Fruit fly (Drosophila melanogaster) whole organism: ENCODE measurements around the gene laf.

Experiments
- CG8478 ChIP-seq: fragments of >200 bp; optimal IDR thresholded peaks from 2 replicates; lab custom pipeline; 2018; ENCODE audit warnings: inconsistent platforms
- Dll ChIP-seq: fragments of >200 bp; optimal IDR thresholded peaks from 2 replicates; lab custom pipeline; 2017
- pan ChIP-seq: fragments of >200 bp; optimal IDR thresholded peaks from 2 replicates; lab custom pipeline; 2017
- psq ChIP-seq: fragments of >200 bp; optimal IDR thresholded peaks from 2 replicates; lab custom pipeline; 2017
- usp ChIP-seq: fragments of >200 bp; optimal IDR thresholded peaks from 2 replicates; lab custom pipeline; 2017; ENCODE audit warnings: missing biosample characterization, missing genetic modification characterization, mixed read lengths

DNA sequence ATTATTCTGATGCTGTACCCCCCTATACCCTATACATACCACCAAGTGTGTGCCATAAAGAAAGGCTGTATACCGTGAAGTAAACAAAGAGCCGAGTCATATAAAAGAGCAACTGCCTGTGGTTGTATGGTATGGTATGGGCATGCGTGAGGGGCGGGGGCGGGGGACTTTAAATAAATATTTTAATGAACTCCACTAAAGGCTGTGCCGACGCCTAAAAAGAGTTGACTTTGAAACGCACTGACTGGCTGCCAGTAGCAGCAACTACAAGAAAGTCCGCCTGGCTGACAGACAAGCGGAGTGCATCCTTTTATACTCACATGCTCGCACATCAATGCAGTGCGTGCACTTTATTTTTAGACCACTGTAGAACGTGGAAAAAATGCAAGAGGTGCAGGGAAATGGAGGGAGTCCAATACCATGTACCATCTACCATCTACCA, 36.1 kb upstream of the laf start:
- TF ChIP-seq Dll (no peak), pan (lab: Kevin White, UChicago) (no peak), CG8478 (lab: Kevin White, UChicago) (no peak), usp (GFP tag; lab: Kevin White, UChicago) (no peak), psq (lab: Kevin White, UChicago) (no peak)
